Worm (Caenorhabditis elegans) whole organism, L4/young adult: ENCODE results near the gene exc-1.

Experiments
- W03F9.2 ChIP-seq: fragments of 150-350 bp; optimal IDR thresholded peaks from 2 replicates; lab custom pipeline; 2014; ENCODE audit warnings: missing biosample characterization, missing genetic modification characterization
- dao-5 ChIP-seq: sonication (generic microtip); optimal IDR thresholded peaks from 2 replicates; lab custom pipeline; 2016; ENCODE audit warnings: missing genotype, missing genetic modification characterization, moderate library complexity, missing compliant biosample characterization
- him-1 ChIP-seq: sonication (generic microtip); optimal IDR thresholded peaks from 2 replicates; lab custom pipeline; 2016; ENCODE audit warnings: missing genotype, missing genetic modification reagents, missing genetic modification characterization, missing compliant biosample characterization

exc-1 gene

DNA sequence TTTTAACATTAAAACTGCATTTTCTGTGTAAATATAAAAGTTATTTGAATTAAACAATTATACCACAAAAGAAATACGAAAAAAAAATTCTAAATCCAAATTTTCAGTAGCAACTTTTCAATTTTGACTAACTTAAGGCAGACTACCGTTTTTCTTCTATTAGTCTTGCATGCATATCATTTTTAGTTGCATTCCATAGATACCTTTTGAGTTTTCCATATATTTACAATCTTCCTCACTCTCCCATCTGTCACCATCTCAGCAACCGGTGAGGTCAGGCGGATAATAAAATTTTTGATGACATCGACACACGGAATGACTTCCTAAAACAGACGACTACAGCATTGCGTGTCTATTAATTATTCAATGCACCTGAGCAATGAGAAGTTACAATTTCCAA lies 1.5 kb upstream of the exc-1 start, which contains the start of gene gcy-36:
TSS of gene gcy-36 (plus strand) at position 301 of the 400 bp plus-strand sequence.
- no peak for TF ChIP-seq W03F9.2 (tag; lab: Kevin White, UChicago)
- TF ChIP-seq him-1 (tag; lab: Kevin White, UChicago) = no peak
- no peak for TF ChIP-seq dao-5 (tag; lab: Kevin White, UChicago)

DNA sequence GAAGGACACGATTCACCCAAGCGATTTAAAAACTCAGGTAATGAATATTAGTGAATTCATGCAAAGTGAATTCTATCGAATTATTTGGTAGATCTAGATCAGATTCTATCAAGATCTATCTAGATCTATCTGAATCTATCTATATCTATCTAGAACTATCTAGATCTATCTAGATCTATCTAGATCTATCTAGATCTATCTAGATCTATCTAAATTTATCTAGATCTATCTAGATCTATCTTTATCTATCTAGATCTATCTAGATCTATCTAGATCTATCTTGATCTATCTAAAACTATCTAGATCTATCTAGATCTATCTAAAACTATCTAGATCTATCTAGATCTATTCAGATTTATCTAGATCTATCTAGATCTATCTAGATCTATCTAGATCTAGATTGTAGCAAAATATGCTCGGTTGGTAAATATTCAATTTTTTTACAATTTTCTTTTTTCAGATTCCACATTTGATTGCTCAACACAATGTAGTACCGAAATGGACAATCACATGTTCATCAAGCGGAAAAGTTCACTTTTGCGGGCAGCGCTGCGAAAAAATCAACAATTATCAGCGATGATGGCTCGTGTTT lies 7.2 kb downstream of the exc-1 start:
- TF ChIP-seq W03F9.2 (tag; lab: Kevin White, UChicago) (no peak), dao-5 (tag; lab: Kevin White, UChicago) (no peak), him-1 (tag; lab: Kevin White, UChicago) (no peak)

DNA sequence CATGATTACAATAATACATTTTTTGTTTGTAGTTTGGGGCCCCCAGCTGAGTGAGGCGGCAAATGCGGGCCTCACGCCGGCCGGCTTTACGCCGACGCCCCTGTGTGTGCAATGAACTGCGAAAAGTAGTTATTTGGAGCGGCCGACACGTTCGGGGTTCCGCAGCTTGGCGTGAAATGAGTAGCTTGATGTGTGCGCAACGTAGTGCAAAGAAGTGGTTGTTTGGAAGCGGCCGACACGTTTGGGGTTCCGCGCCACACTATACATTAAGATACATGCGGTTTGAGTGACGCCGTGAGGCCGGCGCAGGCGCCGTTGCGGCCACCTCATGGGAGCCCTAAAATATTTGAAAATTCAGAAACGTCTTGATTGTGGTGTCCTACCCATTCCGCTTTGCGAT lies 8.6 kb downstream of the exc-1 start:
- TF ChIP-seq dao-5 (tag; lab: Kevin White, UChicago) = no peak
- no peak for TF ChIP-seq him-1 (tag; lab: Kevin White, UChicago)

DNA sequence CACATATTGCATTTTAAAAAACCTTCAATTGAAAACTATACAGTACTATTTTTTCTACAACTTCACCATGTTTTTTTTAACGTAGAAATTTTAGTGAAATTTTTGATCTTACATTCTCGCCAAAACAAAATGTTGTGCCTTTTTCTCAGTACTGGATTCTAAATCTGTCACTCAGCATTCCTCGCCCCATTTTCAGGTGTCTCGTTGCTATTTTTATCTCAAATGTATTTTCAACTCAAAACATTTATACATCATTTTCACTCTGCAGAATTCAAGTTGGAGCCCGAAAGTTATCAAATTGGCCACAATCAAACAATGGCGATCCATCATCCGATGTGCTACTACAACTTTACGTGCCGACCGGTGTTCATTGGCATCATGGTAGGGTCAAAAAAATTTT lies 11.2 kb downstream of the exc-1 start, which contains the start of gene sprr-1:
TSS of gene sprr-1 (plus strand) at position 269 of the 400 bp plus-strand sequence.
- TF ChIP-seq W03F9.2 (tag; lab: Kevin White, UChicago) = no peak
- no peak for TF ChIP-seq him-1 (tag; lab: Kevin White, UChicago)
- no peak for TF ChIP-seq dao-5 (tag; lab: Kevin White, UChicago)

DNA sequence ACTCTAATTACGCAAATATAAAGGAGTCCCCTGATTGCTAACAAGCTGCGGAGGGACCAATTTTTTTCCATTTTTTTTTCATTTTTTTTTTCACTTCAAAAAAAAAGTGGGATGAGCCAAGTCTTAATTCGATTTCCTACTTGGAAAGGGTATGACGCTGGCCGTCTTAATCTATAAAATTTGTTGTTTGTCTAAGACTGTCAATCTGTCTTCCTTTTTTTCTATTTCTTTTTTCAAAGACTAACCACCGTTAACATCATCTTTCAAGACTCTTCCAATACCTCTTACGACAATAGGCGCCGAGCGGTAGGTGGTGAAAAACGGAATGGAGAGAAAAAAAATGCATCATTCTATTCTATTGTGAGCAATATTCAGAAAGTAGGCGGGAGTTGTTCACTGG lies 12.2 kb downstream of the exc-1 start:
- TF ChIP-seq dao-5 (tag; lab: Kevin White, UChicago) (no peak), him-1 (tag; lab: Kevin White, UChicago) (no peak), W03F9.2 (tag; lab: Kevin White, UChicago) (no peak)

DNA sequence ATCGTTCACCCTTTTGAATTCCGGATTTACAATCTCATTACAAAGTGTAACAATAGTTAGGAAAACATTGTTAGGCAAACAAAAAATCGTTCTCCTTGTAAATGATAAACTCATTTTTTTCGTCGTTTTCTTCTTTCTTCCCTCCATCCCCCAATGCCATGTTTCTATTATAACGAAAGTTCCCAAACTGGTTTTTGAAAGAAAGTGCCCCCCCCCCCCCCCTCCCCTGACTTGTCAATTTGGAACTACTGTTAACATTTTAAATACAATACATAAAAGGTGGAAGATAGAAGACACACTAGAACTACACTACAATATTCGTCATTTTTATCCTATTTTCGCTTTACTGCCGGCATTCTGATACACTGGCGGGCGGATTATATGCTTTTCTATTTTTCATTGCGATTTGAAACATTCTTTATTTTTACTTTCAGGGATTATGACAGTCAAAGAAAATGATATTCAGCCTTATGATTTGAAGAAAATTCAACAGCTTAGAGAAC lies 30.9 kb downstream of the exc-1 start, which contains the start of gene R03A10.5:
TSS of gene R03A10.5 (plus strand) at position 431 of the 503 bp plus-strand sequence.
- TF ChIP-seq W03F9.2 (tag; lab: Kevin White, UChicago) (no peak), him-1 (tag; lab: Kevin White, UChicago) (no peak), dao-5 (tag; lab: Kevin White, UChicago) (no peak)

DNA sequence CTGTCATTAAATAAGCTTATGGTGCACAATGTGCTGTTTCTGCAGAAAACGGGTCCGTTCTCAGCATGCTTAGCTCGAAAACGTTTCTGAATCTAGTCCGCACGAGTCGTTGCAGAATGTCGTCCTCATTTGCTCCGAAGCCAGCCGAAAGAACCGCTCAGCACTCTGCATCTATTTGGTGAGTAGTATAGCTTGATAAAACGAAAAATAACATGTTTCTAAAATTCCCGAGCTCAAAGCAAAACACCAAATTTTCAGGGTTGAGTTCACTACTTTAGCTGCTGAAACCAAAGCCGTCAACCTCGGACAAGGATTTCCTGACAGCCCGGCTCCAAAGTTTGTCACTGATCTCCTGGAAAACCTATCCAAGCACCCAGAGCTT lies 35.5 kb downstream of the exc-1 start, which contains the start of gene nkat-3:
TSS of gene nkat-3 (plus strand) at position 46 of the 382 bp plus-strand sequence.
- TF ChIP-seq dao-5 (tag; lab: Kevin White, UChicago) = no peak
- no peak for TF ChIP-seq him-1 (tag; lab: Kevin White, UChicago)
- no peak for TF ChIP-seq W03F9.2 (tag; lab: Kevin White, UChicago)

DNA sequence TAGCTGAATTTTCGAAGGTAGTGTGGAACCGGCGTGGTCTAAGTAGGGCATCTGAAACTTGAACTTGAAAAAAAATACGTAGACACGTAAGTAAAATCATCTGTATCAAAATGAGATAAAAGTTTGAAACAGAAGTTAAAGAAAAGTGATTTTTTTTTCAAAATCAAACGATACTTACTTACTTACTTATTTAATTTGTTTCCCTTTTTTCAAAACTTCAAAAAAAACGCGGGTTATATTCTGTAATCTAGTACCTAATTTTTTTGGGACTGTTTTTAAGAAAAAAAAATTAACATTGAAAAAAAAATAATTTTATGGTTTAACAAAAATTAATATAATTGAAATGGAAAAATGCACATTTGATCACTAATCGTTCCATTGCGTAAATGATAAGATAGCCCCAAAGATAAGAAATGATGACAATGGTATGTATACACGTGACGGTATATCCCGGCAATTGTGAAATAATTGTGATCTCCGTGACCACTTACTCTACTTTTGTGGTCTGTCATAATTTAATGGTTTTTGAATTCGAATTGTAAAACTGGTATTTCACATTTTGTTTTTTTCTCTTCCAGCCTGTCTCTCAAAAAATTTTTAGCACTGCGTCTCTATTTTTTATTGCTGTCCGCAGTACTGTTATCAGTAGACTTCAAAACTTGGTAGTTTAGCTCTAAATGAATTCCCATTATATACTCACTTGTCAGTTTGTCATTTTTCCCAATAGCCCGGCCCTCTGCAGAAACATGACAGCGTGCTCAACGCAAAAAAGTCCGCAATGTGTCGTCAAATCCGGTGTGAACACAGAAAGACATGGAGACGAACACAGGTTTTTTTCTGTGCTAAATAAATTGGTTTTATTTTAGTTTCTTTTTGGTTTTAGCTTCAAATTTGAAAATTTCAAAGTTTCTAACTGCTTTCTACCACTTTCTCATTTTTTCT lies 36.2 kb downstream of the exc-1 start, which contains the start of gene mocs-1:
TSS of gene mocs-1 (minus strand) at position 51 of the 942 bp plus-strand sequence.
- TF ChIP-seq him-1 (tag; lab: Kevin White, UChicago) (no peak), W03F9.2 (tag; lab: Kevin White, UChicago) (no peak), dao-5 (tag; lab: Kevin White, UChicago) (no peak)

DNA sequence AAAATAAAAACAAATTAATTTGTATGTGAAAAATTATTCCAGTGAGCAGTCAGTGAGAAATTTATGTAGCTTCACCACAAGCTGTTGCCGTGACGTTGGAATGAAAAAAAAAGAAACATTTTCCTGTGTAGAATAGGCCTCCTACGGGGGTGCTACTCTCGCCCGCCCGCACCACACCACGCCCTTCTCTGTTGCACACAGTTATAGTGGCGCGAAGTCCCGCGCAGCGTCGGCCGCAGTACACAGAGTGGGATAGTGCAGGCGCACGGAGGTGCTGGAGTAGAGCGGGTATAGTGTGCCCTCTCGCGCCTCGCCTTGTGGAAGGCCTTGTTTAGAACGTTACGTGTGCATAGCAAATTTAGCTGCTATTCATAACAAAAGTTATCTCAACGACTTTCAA lies 38.4 kb downstream of the exc-1 start:
- TF ChIP-seq dao-5 (tag; lab: Kevin White, UChicago) (no peak), him-1 (tag; lab: Kevin White, UChicago) (no peak), W03F9.2 (tag; lab: Kevin White, UChicago) (no peak)

DNA sequence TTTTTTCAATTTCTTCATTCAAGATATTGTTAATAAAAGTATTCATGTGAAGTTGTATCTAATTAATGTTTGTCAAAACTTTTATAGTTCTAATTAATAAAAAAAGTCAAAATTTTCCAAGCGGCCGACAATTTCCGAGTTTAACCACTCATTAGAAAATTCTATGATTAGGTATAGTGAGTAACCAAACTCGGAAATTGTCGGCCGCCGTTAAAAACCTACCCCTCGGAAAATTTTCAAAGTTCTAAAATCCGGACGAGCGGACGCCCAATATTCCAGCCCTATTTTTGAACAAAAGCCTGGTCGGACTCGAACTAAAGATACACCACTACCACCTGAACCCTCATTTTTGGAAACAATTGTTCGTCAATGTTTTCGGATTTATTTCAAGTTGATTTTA lies 42.3 kb downstream of the exc-1 start:
- no peak for TF ChIP-seq W03F9.2 (tag; lab: Kevin White, UChicago)

DNA sequence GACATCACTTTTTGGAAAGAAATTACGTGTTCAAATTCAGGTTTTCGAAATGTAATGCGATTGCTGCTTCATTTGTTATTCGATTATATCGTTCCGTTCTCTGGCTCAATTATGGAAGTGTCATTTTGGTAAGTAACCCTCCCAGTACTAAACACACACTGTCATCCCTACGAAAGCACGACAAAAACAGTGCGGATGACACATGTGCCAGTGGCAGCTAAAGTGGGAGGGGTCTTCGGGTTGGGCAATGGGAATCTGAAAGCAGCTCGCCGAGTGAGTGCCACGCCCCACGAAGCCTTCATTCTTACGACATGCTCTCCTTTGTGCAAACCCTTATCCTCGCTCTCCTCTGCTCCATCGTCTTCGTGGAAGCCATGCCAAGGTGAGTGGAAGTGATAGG lies 43.7 kb downstream of the exc-1 start, which contains the start of gene flp-32:
TSS of gene flp-32 (plus strand) at position 301 of the 400 bp plus-strand sequence.
- TF ChIP-seq him-1 (tag; lab: Kevin White, UChicago) = no peak
- TF ChIP-seq W03F9.2 (tag; lab: Kevin White, UChicago) = no peak
- TF ChIP-seq dao-5 (tag; lab: Kevin White, UChicago) = no peak

DNA sequence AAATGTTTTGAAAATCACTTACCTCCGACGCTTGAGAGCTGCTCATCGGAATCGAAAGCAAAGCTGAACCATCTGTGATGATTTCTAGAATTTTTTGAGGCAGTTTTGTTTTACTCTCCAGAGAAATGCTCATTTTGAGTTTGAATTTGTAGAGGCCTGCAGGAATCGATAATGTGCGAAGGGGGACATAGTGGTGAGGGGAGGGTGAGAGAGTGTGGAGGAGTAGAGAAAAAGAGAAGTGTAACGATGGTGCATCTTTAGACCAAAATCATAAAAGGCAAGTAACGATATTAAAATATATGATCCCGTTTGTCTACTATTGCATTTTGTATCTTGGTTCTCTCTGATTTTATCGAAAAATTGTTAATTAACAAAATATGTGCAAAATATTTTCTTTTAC lies 46.2 kb downstream of the exc-1 start, which contains the start of gene blos-8:
TSS of gene blos-8 (minus strand) at position 216 of the 400 bp plus-strand sequence.
- no peak for TF ChIP-seq him-1 (tag; lab: Kevin White, UChicago)

DNA sequence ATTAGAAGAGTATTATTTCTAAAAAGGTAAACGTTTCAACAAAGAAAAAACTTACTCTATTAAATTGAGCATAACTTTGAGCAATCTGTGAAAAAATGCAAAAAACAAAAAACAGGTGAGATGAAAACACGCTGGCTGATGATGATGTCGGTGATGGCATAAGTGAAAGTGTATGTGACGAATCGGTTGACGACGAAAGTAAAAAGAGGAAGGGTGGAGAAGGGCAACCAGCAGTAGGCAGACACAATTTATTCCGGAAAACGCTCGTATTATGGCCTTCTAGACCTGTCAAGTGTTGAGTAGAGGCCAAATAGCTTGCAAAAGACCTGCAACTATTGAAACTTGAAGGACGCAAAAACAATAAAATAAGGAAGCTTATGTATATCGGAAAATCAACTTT lies 49.3 kb downstream of the exc-1 start, which contains the start of gene nas-13:
TSS of gene nas-13 (minus strand) at position 323 of the 400 bp plus-strand sequence.
- TF ChIP-seq W03F9.2 (tag; lab: Kevin White, UChicago) = no peak
- no peak for TF ChIP-seq him-1 (tag; lab: Kevin White, UChicago)
- no peak for TF ChIP-seq dao-5 (tag; lab: Kevin White, UChicago)
